Worm (Caenorhabditis elegans): Measurements from ENCODE around the gene C50H2.4.

DNA sequence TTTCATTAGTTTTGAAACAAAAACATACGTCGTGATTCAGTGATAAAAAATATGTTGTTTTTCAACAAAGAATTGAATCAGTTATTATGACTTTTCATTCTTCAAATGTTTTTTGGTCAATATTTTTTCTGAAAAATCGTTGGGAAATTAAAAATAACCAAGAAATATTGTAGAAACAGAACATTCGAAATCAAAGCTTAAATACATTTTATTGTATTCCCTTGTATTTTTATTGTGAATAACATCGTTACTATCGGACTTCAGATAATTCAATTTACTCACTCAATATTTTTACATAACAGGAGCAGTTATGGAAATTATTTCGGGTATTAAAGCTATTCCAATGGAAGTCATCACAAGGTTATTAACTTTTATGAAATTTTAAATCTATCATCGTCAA, at the start of gene C50H2.4:
- no peak for TF ChIP-seq W03F9.2 (tag; optimal IDR thresholded peaks at IDR 0.05)
- TF ChIP-seq him-1 (tag; optimal IDR thresholded peaks at IDR 0.05), result no peak
